Worm (Caenorhabditis elegans): Measurements from ENCODE around the gene T05B9.1.
A peak's percentile ranks its signal among the peaks of the same experiment; 100 is the strongest.

T05B9.1 gene

ce11 chrII:11275484-11275883 is 14.5 kb upstream of the T05B9.1 start:
- no peak for TF ChIP-seq ceh-8 (GFP tag; optimal IDR thresholded peaks at IDR 0.05)
- TF ChIP-seq snu-23 (GFP tag; optimal IDR thresholded peaks at IDR 0.05): no peak
- TF ChIP-seq nhr-76 (tag; optimal IDR thresholded peaks at IDR 0.05): no peak
- no peak for TF ChIP-seq ztf-4 (tag; optimal IDR thresholded peaks at IDR 0.05)
- TF ChIP-seq sup-37 (GFP tag; optimal IDR thresholded peaks at IDR 0.05): no peak
- no peak for TF ChIP-seq grh-1 (GFP tag; IDR thresholded peaks at IDR 0.05)
- TF ChIP-seq sox-4 (tag; optimal IDR thresholded peaks at IDR 0.05): no peak
- no peak for TF ChIP-seq nhr-28 (tag; optimal IDR thresholded peaks at IDR 0.05)
- TF ChIP-seq elt-2 (tag; optimal IDR thresholded peaks at IDR 0.05): no peak
- no peak for TF ChIP-seq C04F5.9 (tag; optimal IDR thresholded peaks at IDR 0.05)
- TF ChIP-seq dpl-1 (GFP tag; optimal IDR thresholded peaks at IDR 0.05): no peak
- no peak for TF ChIP-seq lin-35 (GFP tag; optimal IDR thresholded peaks at IDR 0.05)
- no peak for TF ChIP-seq efl-1 (optimal IDR thresholded peaks at IDR 0.05)
- peak in 1 of 2 experiments; percentile 37 for TF ChIP-seq efl-1 (GFP tag; optimal IDR thresholded peaks at IDR 0.05 in 1 of 2)
- TF ChIP-seq nhr-84 (tag; optimal IDR thresholded peaks at IDR 0.05): no peak
- TF ChIP-seq swsn-7 (tag; optimal IDR thresholded peaks at IDR 0.05): no peak
- TF ChIP-seq alr-1 (tag; optimal IDR thresholded peaks at IDR 0.05; ENCODE audit: borderline replicate concordance): no peak
- peak; percentile 76 for TF ChIP-seq rnt-1 (tag; optimal IDR thresholded peaks at IDR 0.05)
- TF ChIP-seq nhr-71 (tag; optimal IDR thresholded peaks at IDR 0.05): peak; percentile 55
- TF ChIP-seq lin-14 (GFP tag; optimal IDR thresholded peaks at IDR 0.05): peak; percentile 52
- TF ChIP-seq dsc-1 (tag; optimal IDR thresholded peaks at IDR 0.05): no peak
- peak; percentile 70 for TF ChIP-seq unc-130 (tag; optimal IDR thresholded peaks at IDR 0.05)
- TF ChIP-seq irx-1 (tag; optimal IDR thresholded peaks at IDR 0.05): no peak
- TF ChIP-seq jun-1 (tag; optimal IDR thresholded peaks at IDR 0.05): no peak
- no peak for TF ChIP-seq sptf-1 (tag; optimal IDR thresholded peaks at IDR 0.05)
- no peak for TF ChIP-seq lin-39 (tag; optimal IDR thresholded peaks at IDR 0.05)
- TF ChIP-seq efl-3 (GFP tag; optimal IDR thresholded peaks at IDR 0.05): no peak
- TF ChIP-seq unc-86 (tag; optimal IDR thresholded peaks at IDR 0.05): no peak
- TF ChIP-seq nhr-237 (tag; optimal IDR thresholded peaks at IDR 0.05): no peak
- peak; percentile 27 to 78 for TF ChIP-seq lsy-2 (tag; optimal IDR thresholded peaks at IDR 0.05)
- TF ChIP-seq lin-13 (GFP tag; optimal IDR thresholded peaks at IDR 0.05): no peak
- TF ChIP-seq xbp-1 (tag; optimal IDR thresholded peaks at IDR 0.05): no peak
- no peak for TF ChIP-seq nhr-11 (tag; optimal IDR thresholded peaks at IDR 0.05)

ce11 chrII:11274876-11275275 is 13.9 kb upstream of the T05B9.1 start:
- no peak for TF ChIP-seq skn-1 (tag; optimal IDR thresholded peaks at IDR 0.05)
- no peak for TF ChIP-seq Y116A8C.19 (tag; optimal IDR thresholded peaks at IDR 0.05; ENCODE audit: borderline replicate concordance)
- TF ChIP-seq F16B12.6 (tag; optimal IDR thresholded peaks at IDR 0.05): no peak
- TF ChIP-seq C34B4.2 (tag; optimal IDR thresholded peaks at IDR 0.05): no peak
- no peak for TF ChIP-seq grh-1 (GFP tag; IDR thresholded peaks at IDR 0.05)
- no peak for TF ChIP-seq lin-14 (GFP tag; optimal IDR thresholded peaks at IDR 0.05)

- no peak for TF ChIP-seq lin-13 (GFP tag; optimal IDR thresholded peaks at IDR 0.05)
- TF ChIP-seq hlh-17 (GFP tag; optimal IDR thresholded peaks at IDR 0.05; ENCODE audit: borderline replicate concordance): no peak
- TF ChIP-seq ama-1 (optimal IDR thresholded peaks at IDR 0.05): no peak
- TF ChIP-seq nhr-237 (tag; optimal IDR thresholded peaks at IDR 0.05): no peak
- no peak for TF ChIP-seq nhr-77 (tag; optimal IDR thresholded peaks at IDR 0.05)
- TF ChIP-seq egl-13 (tag; optimal IDR thresholded peaks at IDR 0.05): no peak
- TF ChIP-seq swsn-7 (tag; optimal IDR thresholded peaks at IDR 0.05): no peak
- no peak for TF ChIP-seq pax-3 (tag; optimal IDR thresholded peaks at IDR 0.05)
- TF ChIP-seq ztf-4 (tag; optimal IDR thresholded peaks at IDR 0.05): no peak
- TF ChIP-seq unc-98 (GFP tag; IDR thresholded peaks at IDR 0.05): no peak
- TF ChIP-seq mab-9 (GFP tag; IDR thresholded peaks at IDR 0.05): no peak
- no peak for TF ChIP-seq snpc-4 (tag; optimal IDR thresholded peaks at IDR 0.05)
- no peak for TF ChIP-seq F16B12.6 (tag; optimal IDR thresholded peaks at IDR 0.05)
- TF ChIP-seq fos-1 (tag; optimal IDR thresholded peaks at IDR 0.05): no peak
- TF ChIP-seq ceh-63 (GFP tag; optimal IDR thresholded peaks at IDR 0.05): no peak
- no peak for TF ChIP-seq isw-1 (GFP tag; IDR thresholded peaks at IDR 0.05)
- TF ChIP-seq nhr-19 (GFP tag; conservative IDR thresholded peaks at IDR 0.05): no peak
- no peak for TF ChIP-seq nhr-90 (tag; optimal IDR thresholded peaks at IDR 0.05; ENCODE audit: poor library complexity)
Measured at ce11 chrII:11270829-11271228, 9.8 kb upstream of the T05B9.1 start.

Measured in whole organism, L1 larva.